Fruit fly (Drosophila melanogaster): ENCODE results near the gene sofe.
A peak's percentile ranks its signal among the peaks of the same experiment; 100 is the strongest.

sofe gene

dm6 chrX:10805651-10806191, 51.5 kb downstream of the sofe start (continued):
- TF ChIP-seq CG14710 (tag; optimal IDR thresholded peaks at IDR 0.05) (no peak), maf-S (GFP tag; optimal IDR thresholded peaks at IDR 0.05) (no peak), luna (GFP tag; optimal IDR thresholded peaks at IDR 0.05) (no peak), CG34422 (GFP tag; IDR thresholded peaks at IDR 0.05) (no peak), tio (GFP tag; optimal IDR thresholded peaks at IDR 0.05) (no peak), CG5245 (GFP tag; optimal IDR thresholded peaks at IDR 0.05) (no peak), mirr (GFP tag; optimal IDR thresholded peaks at IDR 0.05) (no peak), CG10543 (GFP tag; optimal IDR thresholded peaks at IDR 0.05) (no peak), CG12104 (GFP tag; optimal IDR thresholded peaks at IDR 0.05) (no peak), CG1603 (tag; optimal IDR thresholded peaks at IDR 0.05) (peak; percentile 6), CG17359 (tag; optimal IDR thresholded peaks at IDR 0.05) (no peak), B-H1 (GFP tag; IDR thresholded peaks at IDR 0.05) (no peak), CG3838 (GFP tag; optimal IDR thresholded peaks at IDR 0.05) (no peak), Dip2 (GFP tag; IDR thresholded peaks at IDR 0.05) (no peak), D19B (GFP tag; optimal IDR thresholded peaks at IDR 0.05) (no peak), ttk (GFP tag; IDR thresholded peaks at IDR 0.05) (no peak), gro (GFP tag; optimal IDR thresholded peaks at IDR 0.05) (no peak), oc (tag; optimal IDR thresholded peaks at IDR 0.05) (no peak), Nf-YA (GFP tag; IDR thresholded peaks at IDR 0.05) (no peak), Sox102F (GFP tag; optimal IDR thresholded peaks at IDR 0.05) (no peak), CG15269 (tag; optimal IDR thresholded peaks at IDR 0.05) (no peak), phol (tag; optimal IDR thresholded peaks at IDR 0.05) (no peak), CG5180 (GFP tag; optimal IDR thresholded peaks at IDR 0.05) (no peak), CG31224 (GFP tag; IDR thresholded peaks at IDR 0.05) (no peak), Hr51 (GFP tag; optimal IDR thresholded peaks at IDR 0.05) (no peak), CG16863 (GFP tag; optimal IDR thresholded peaks at IDR 0.05) (no peak), Xbp1 (GFP tag; optimal IDR thresholded peaks at IDR 0.05) (no peak), CG6683 (GFP tag; optimal IDR thresholded peaks at IDR 0.05) (no peak), chn (GFP tag; optimal IDR thresholded peaks at IDR 0.05) (no peak), Bgb (GFP tag; IDR thresholded peaks at IDR 0.05; ENCODE audit: partially characterized antibody) (no peak), CG11456 (GFP tag; IDR thresholded peaks at IDR 0.05) (no peak), E2f1 (GFP tag; IDR thresholded peaks at IDR 0.05) (no peak), CG15601 (tag; optimal IDR thresholded peaks at IDR 0.05) (no peak), ftz-f1 (GFP tag; optimal IDR thresholded peaks at IDR 0.05) (peak; percentile 37), scrt (GFP tag; optimal IDR thresholded peaks at IDR 0.05) (no peak), Fer3 (tag; optimal IDR thresholded peaks at IDR 0.05) (no peak), schlank (tag; optimal IDR thresholded peaks at IDR 0.05) (no peak), HLH4C (GFP tag; IDR thresholded peaks at IDR 0.05; ENCODE audit: partially characterized antibody) (0 out of 3 replicates have a peak, but pooled peaks have one; percentile 33), CG7786 (GFP tag; optimal IDR thresholded peaks at IDR 0.05) (no peak), nerfin-2 (GFP tag; IDR thresholded peaks at IDR 0.05; ENCODE audit: partially characterized antibody) (no peak; the same call in 1 of the 2 replicates), bab2 (GFP tag; optimal IDR thresholded peaks at IDR 0.05) (no peak), sug (tag; optimal IDR thresholded peaks at IDR 0.05) (no peak), vfl (GFP tag; optimal IDR thresholded peaks at IDR 0.05) (no peak), Optix (GFP tag; IDR thresholded peaks at IDR 0.05) (no peak), HHEX (GFP tag; optimal IDR thresholded peaks at IDR 0.05) (no peak), CG18599 (GFP tag; optimal IDR thresholded peaks at IDR 0.05) (peak; percentile 30), gce (GFP tag; IDR thresholded peaks at IDR 0.05) (no peak), MBD-R2 (GFP tag; IDR thresholded peaks at IDR 0.05) (no peak), BEAF-32 (GFP tag; optimal IDR thresholded peaks at IDR 0.05) (peak; percentile 63), fd64A (GFP tag; optimal IDR thresholded peaks at IDR 0.05) (no peak)
